Worm (Caenorhabditis elegans) whole organism, L4 larva: ENCODE results near the gene F22B5.10.
A peak's percentile ranks its signal among the peaks of the same experiment; 100 is the strongest.

Experiments
- D1046.2 ChIP-seq: fragments of 200-800 bp; sonication (Bioruptor generic); IDR thresholded peaks from 2 replicates; pipeline ENCODE4 v1.3.6; 2022; ENCODE audit warnings: missing genetic modification characterization, missing compliant biosample characterization
- F37D6.2 ChIP-seq: sonication (generic microtip); optimal IDR thresholded peaks from 2 replicates; lab custom pipeline; 2016; ENCODE audit warnings: mild to moderate bottlenecking, missing genetic modification characterization, missing compliant biosample characterization
- F44E2.7 ChIP-seq: fragments of 200-800 bp; sonication (Bioruptor generic); IDR thresholded peaks from 2 replicates; pipeline ENCODE4 v2.1.2; 2022; ENCODE audit warnings: missing genetic modification characterization, missing compliant biosample characterization
- R02D3.7 ChIP-seq: fragments of 150-350 bp; sonication (generic microtip); optimal IDR thresholded peaks from 3 replicates; lab custom pipeline; 2014; ENCODE audit warnings: missing biosample characterization, missing genetic modification characterization
- T26A8.4 ChIP-seq: fragments of 200-800 bp; sonication (Bioruptor generic); IDR thresholded peaks from 2 replicates; pipeline ENCODE4 v1.3.6; 2022; ENCODE audit warnings: missing genetic modification characterization, missing compliant biosample characterization
- Y75B8A.6 ChIP-seq: fragments of 200-800 bp; sonication (Bioruptor generic); IDR thresholded peaks from 2 replicates; pipeline ENCODE4 v1.3.6; 2022; ENCODE audit warnings: missing genetic modification reagents, missing genetic modification characterization, missing compliant biosample characterization
- ZK546.5 ChIP-seq, 2 experiments: sonication (generic microtip); optimal IDR thresholded peaks; 2 replicates each; lab custom pipeline; 2017; ENCODE audit warnings: missing biosample characterization in 2 of 2, missing genetic modification characterization in 2 of 2
- aha-1 ChIP-seq: fragments of 150-350 bp; peaks from one replicate; lab custom pipeline; 2014; ENCODE audit warnings: missing biosample characterization, missing genetic modification characterization
- ceh-20 ChIP-seq: fragments of 200-800 bp; sonication (Bioruptor generic); IDR thresholded peaks from 2 replicates; pipeline ENCODE4 v1.3.6; 2022; ENCODE audit warnings: missing genetic modification reagents, missing genetic modification characterization, missing compliant biosample characterization
- ceh-32 ChIP-seq: sonication (generic microtip); optimal IDR thresholded peaks from 2 replicates; lab custom pipeline; 2016; ENCODE audit warnings: mild to moderate bottlenecking, missing genetic modification characterization, missing compliant biosample characterization; ENCODE audit not compliant: poor library complexity
- ceh-44 ChIP-seq: fragments of 200-800 bp; sonication (Bioruptor generic); IDR thresholded peaks from 2 replicates; pipeline ENCODE4 v1.3.6; 2022; ENCODE audit warnings: missing genetic modification reagents, missing genetic modification characterization, missing compliant biosample characterization
- ceh-62 ChIP-seq: sonication (generic microtip); optimal IDR thresholded peaks from 2 replicates; lab custom pipeline; 2017; ENCODE audit warnings: missing biosample characterization, missing genetic modification characterization
- ceh-82 ChIP-seq: sonication (generic microtip); optimal IDR thresholded peaks from 2 replicates; lab custom pipeline; 2017; ENCODE audit warnings: missing biosample characterization, missing genetic modification characterization
- cey-2 ChIP-seq: sonication (generic microtip); optimal IDR thresholded peaks from 3 replicates; lab custom pipeline; 2017; ENCODE audit warnings: missing genetic modification characterization, mild to moderate bottlenecking, missing compliant biosample characterization, antibody characterized with exemption, borderline replicate concordance; ENCODE audit not compliant: insufficient read depth
- ctbp-1 ChIP-seq: fragments of 200-800 bp; sonication (Bioruptor generic); IDR thresholded peaks from 2 replicates; pipeline ENCODE4 v1.3.6; 2022; ENCODE audit warnings: missing genetic modification reagents, missing genetic modification characterization, missing compliant biosample characterization
- daf-16 ChIP-seq, 3 experiments: sonication (generic microtip); optimal IDR thresholded peaks; 2 replicates each; lab custom pipeline; 2016 to 2017; ENCODE audit warnings: missing genetic modification characterization in 3 of 3, missing genetic modification reagents in 3 of 3, mild to moderate bottlenecking in 2 of 3, missing compliant biosample characterization in 2 of 3, missing biosample characterization in 1 of 3, moderate library complexity in 1 of 3
- dmd-6 ChIP-seq: fragments of 200-800 bp; sonication (Bioruptor generic); IDR thresholded peaks from 2 replicates; pipeline ENCODE4 v1.3.6; 2022; ENCODE audit warnings: missing genetic modification reagents, missing genetic modification characterization, missing compliant biosample characterization
- dmd-8 ChIP-seq: fragments of 200-800 bp; sonication (Bioruptor generic); IDR thresholded peaks from 2 replicates; pipeline ENCODE4 v1.3.6; 2022; ENCODE audit warnings: missing genetic modification characterization, missing compliant biosample characterization
- dmd-9 ChIP-seq: fragments of 200-800 bp; sonication (Bioruptor generic); IDR thresholded peaks from 2 replicates; pipeline ENCODE4 v1.3.6; 2022; ENCODE audit warnings: missing genetic modification reagents, missing genetic modification characterization, missing compliant biosample characterization
- dpl-1 ChIP-seq: fragments of 150-350 bp; optimal IDR thresholded peaks from 2 replicates; lab custom pipeline; 2014; ENCODE audit warnings: missing biosample characterization, missing genetic modification reagents, missing genetic modification characterization
- dve-1 ChIP-seq: sonication (generic microtip); optimal IDR thresholded peaks from 2 replicates; lab custom pipeline; 2017; ENCODE audit warnings: antibody characterized with exemption, mild to moderate bottlenecking, missing genetic modification characterization, missing compliant biosample characterization; ENCODE audit not compliant: insufficient read depth
- egl-27 ChIP-seq: sonication (generic microtip); optimal IDR thresholded peaks from 3 replicates; lab custom pipeline; 2017; ENCODE audit warnings: missing biosample characterization, missing genetic modification reagents, missing genetic modification characterization
- fos-1 ChIP-seq: fragments of 150-350 bp; optimal IDR thresholded peaks from 2 replicates; lab custom pipeline; 2014; ENCODE audit warnings: missing biosample characterization, missing genetic modification characterization
- lin-1 ChIP-seq: fragments of 200-800 bp; sonication (Bioruptor generic); IDR thresholded peaks from 2 replicates; pipeline ENCODE4 v1.3.6; 2022; ENCODE audit warnings: missing genetic modification reagents, missing genetic modification characterization, missing compliant biosample characterization
- lin-38 ChIP-seq: fragments of 200-800 bp; sonication (Bioruptor generic); IDR thresholded peaks from 2 replicates; pipeline ENCODE4 v1.3.6; 2022; ENCODE audit warnings: missing genetic modification reagents, missing genetic modification characterization, missing compliant biosample characterization
- lir-3 ChIP-seq: sonication (generic microtip); optimal IDR thresholded peaks from 2 replicates; lab custom pipeline; 2016; ENCODE audit warnings: mild to moderate bottlenecking, missing genetic modification characterization, missing compliant biosample characterization
- madf-5 ChIP-seq, 2 experiments: fragments of 200-800 bp; sonication (Bioruptor generic); IDR thresholded peaks; 2 replicates each; pipeline ENCODE4 v1.3.6; 2022; ENCODE audit warnings: missing compliant biosample characterization in 2 of 2, missing genetic modification characterization in 2 of 2
- madf-9 ChIP-seq: fragments of 200-800 bp; sonication (Bioruptor generic); conservative IDR thresholded peaks from 2 replicates; pipeline ENCODE4 v1.3.6; 2022; ENCODE audit warnings: missing genetic modification reagents, missing genetic modification characterization, missing compliant biosample characterization
- mes-2 ChIP-seq: sonication (generic microtip); optimal IDR thresholded peaks from 2 replicates; lab custom pipeline; 2016; ENCODE audit warnings: missing genotype, mild to moderate bottlenecking, missing genetic modification characterization, missing compliant biosample characterization; ENCODE audit not compliant: poor library complexity, severe bottlenecking
- nhr-111 ChIP-seq: fragments of 200-800 bp; sonication (Bioruptor generic); optimal IDR thresholded peaks from 2 replicates; lab custom pipeline; 2018; ENCODE audit warnings: mild to moderate bottlenecking, missing genetic modification characterization, missing compliant biosample characterization
- nhr-237 ChIP-seq: sonication (generic microtip); optimal IDR thresholded peaks from 2 replicates; lab custom pipeline; 2017; ENCODE audit warnings: missing biosample characterization, missing genetic modification characterization
- nhr-25 ChIP-seq: sonication (generic microtip); optimal IDR thresholded peaks from 2 replicates; lab custom pipeline; 2017; ENCODE audit warnings: missing genetic modification characterization, mild to moderate bottlenecking, missing compliant biosample characterization, antibody characterized with exemption, moderate library complexity, borderline replicate concordance; ENCODE audit not compliant: insufficient read depth
- nhr-28 ChIP-seq: fragments of 150-350 bp; optimal IDR thresholded peaks from 2 replicates; lab custom pipeline; 2014; ENCODE audit warnings: missing biosample characterization, missing genetic modification characterization
- nhr-41 ChIP-seq: fragments of 200-800 bp; sonication (Bioruptor generic); IDR thresholded peaks from 2 replicates; pipeline ENCODE4 v1.3.6; 2022; ENCODE audit warnings: missing genetic modification reagents, missing genetic modification characterization, missing compliant biosample characterization
- nhr-6 ChIP-seq: fragments of 150-350 bp; optimal IDR thresholded peaks from 2 replicates; lab custom pipeline; 2014; ENCODE audit warnings: missing biosample characterization, missing genetic modification characterization
- nhr-76 ChIP-seq: fragments of 150-350 bp; optimal IDR thresholded peaks from 2 replicates; lab custom pipeline; 2014; ENCODE audit warnings: missing biosample characterization, missing genetic modification characterization
- nhr-77 ChIP-seq: fragments of 150-350 bp; optimal IDR thresholded peaks from 2 replicates; lab custom pipeline; 2014; ENCODE audit warnings: missing biosample characterization, missing genetic modification characterization
- php-3 ChIP-seq: fragments of 200-800 bp; sonication (Bioruptor generic); IDR thresholded peaks from 2 replicates; pipeline ENCODE4 v1.3.6; 2022; ENCODE audit warnings: missing genetic modification reagents, missing genetic modification characterization, missing compliant biosample characterization
- pqm-1 ChIP-seq: sonication (generic microtip); optimal IDR thresholded peaks from 2 replicates; lab custom pipeline; 2017; ENCODE audit warnings: missing biosample characterization, missing genetic modification characterization
- saeg-2 ChIP-seq: fragments of 200-800 bp; sonication (Bioruptor generic); IDR thresholded peaks from 2 replicates; pipeline ENCODE4 v1.3.6; 2022; ENCODE audit warnings: missing genetic modification reagents, missing genetic modification characterization, missing compliant biosample characterization
- sdz-12 ChIP-seq: fragments of 200-800 bp; sonication (Bioruptor generic); optimal IDR thresholded peaks from 2 replicates; lab custom pipeline; 2018; ENCODE audit warnings: mild to moderate bottlenecking, missing genetic modification characterization, missing compliant biosample characterization
- skn-1 ChIP-seq: fragments of 150-350 bp; optimal IDR thresholded peaks from 2 replicates; lab custom pipeline; 2014; ENCODE audit warnings: missing biosample characterization, missing genetic modification characterization
- snpc-1.2 ChIP-seq: fragments of 200-800 bp; sonication (Bioruptor generic); IDR thresholded peaks from 2 replicates; pipeline ENCODE4 v1.3.6; 2022; ENCODE audit warnings: missing genetic modification reagents, missing genetic modification characterization, missing compliant biosample characterization
- spr-1 ChIP-seq: sonication (generic microtip); optimal IDR thresholded peaks from 2 replicates; lab custom pipeline; 2016; ENCODE audit warnings: mild to moderate bottlenecking, missing genetic modification characterization, missing compliant biosample characterization
- unc-130 ChIP-seq: sonication (generic microtip); optimal IDR thresholded peaks from 2 replicates; lab custom pipeline; 2016; ENCODE audit warnings: missing genetic modification reagents, missing genetic modification characterization, missing compliant biosample characterization
- unc-39 ChIP-seq: sonication (generic microtip); optimal IDR thresholded peaks from 2 replicates; lab custom pipeline; 2017; ENCODE audit warnings: missing biosample characterization, missing genetic modification characterization
- vab-7 ChIP-seq: fragments of 200-800 bp; sonication (Bioruptor generic); IDR thresholded peaks from 2 replicates; pipeline ENCODE4 v1.3.6; 2022; ENCODE audit warnings: missing genetic modification reagents, missing genetic modification characterization, missing compliant biosample characterization
- zag-1 ChIP-seq: fragments of 150-350 bp; optimal IDR thresholded peaks from 2 replicates; lab custom pipeline; 2014; ENCODE audit warnings: missing biosample characterization, missing genetic modification characterization
- zfp-2 ChIP-seq: sonication (generic microtip); optimal IDR thresholded peaks from 2 replicates; lab custom pipeline; 2016; ENCODE audit warnings: mild to moderate bottlenecking, missing genetic modification characterization, missing compliant biosample characterization
- zip-11 ChIP-seq: fragments of 200-800 bp; sonication (Bioruptor generic); IDR thresholded peaks from 2 replicates; pipeline ENCODE4 v1.3.6; 2022; ENCODE audit warnings: missing genetic modification characterization, missing compliant biosample characterization
- zip-2 ChIP-seq: fragments of 150-350 bp; optimal IDR thresholded peaks from 2 replicates; lab custom pipeline; 2014; ENCODE audit warnings: missing biosample characterization, missing genetic modification characterization

F22B5.10 gene

ce11 chrII:8484546-8484945, 17.6 kb downstream of the F22B5.10 start (continued):
- TF ChIP-seq zip-11 (GFP tag; lab: Robert Waterston, UW), result no peak
- no peak for TF ChIP-seq T26A8.4 (GFP tag; lab: Robert Waterston, UW)
- TF ChIP-seq cey-2 (tag; lab: Kevin White, UChicago), result no peak
- TF ChIP-seq ceh-82 (tag; lab: Kevin White, UChicago), result no peak
- no peak for TF ChIP-seq F37D6.2 (tag; lab: Kevin White, UChicago)
- TF ChIP-seq nhr-77 (tag; lab: Kevin White, UChicago), result peak; percentile 73
- TF ChIP-seq lir-3, result no peak
- no peak for TF ChIP-seq fos-1 (tag; lab: Kevin White, UChicago)
- no peak for TF ChIP-seq unc-130 (GFP tag; lab: Kevin White, UChicago)
- TF ChIP-seq skn-1 (tag; lab: Kevin White, UChicago), result no peak
- TF ChIP-seq dve-1, result peak; percentile 94
- no peak for TF ChIP-seq dmd-8 (GFP tag; lab: Robert Waterston, UW)
- no peak for TF ChIP-seq ceh-32 (tag; lab: Kevin White, UChicago)
- no peak for TF ChIP-seq ctbp-1
- TF ChIP-seq ZK546.5 (tag; optimal IDR thresholded peaks at IDR 0.05; lab: Kevin White, UChicago), result no peak
- peak; percentile 56 for TF ChIP-seq pqm-1
- TF ChIP-seq spr-1, result no peak
- peak; percentile 30 for TF ChIP-seq mes-2 (tag; lab: Kevin White, UChicago)

ce11 chrII:8485603-8486002, 18.6 kb downstream of the F22B5.10 start, which contains the start of gene gbh-2:
gbh-2 (plus strand) TSS chrII:8485879.
- no peak for TF ChIP-seq unc-39 (tag; lab: Kevin White, UChicago)
- no peak for TF ChIP-seq D1046.2 (GFP tag; lab: Robert Waterston, UW)
- TF ChIP-seq pqm-1, result peak; percentile 85
- no peak for TF ChIP-seq nhr-6 (tag; lab: Kevin White, UChicago)
- TF ChIP-seq nhr-237 (tag; lab: Kevin White, UChicago), result no peak
- TF ChIP-seq Y75B8A.6 (GFP tag; lab: Robert Waterston, UW), result no peak
- no peak for TF ChIP-seq ceh-62 (tag; lab: Kevin White, UChicago)
- peak; percentile 22 for TF ChIP-seq nhr-25 (tag; lab: Kevin White, UChicago)
- no peak for TF ChIP-seq dpl-1 (GFP tag; lab: Kevin White, UChicago)
- TF ChIP-seq snpc-1.2, result no peak
- TF ChIP-seq nhr-28 (tag; lab: Kevin White, UChicago), result peak; percentile 98
- TF ChIP-seq lin-38 (GFP tag; lab: Robert Waterston, UW), result no peak
- peak; percentile 43 for TF ChIP-seq aha-1
- TF ChIP-seq saeg-2, result no peak
- no peak for TF ChIP-seq daf-16 (GFP tag; optimal IDR thresholded peaks at IDR 0.05; lab: Kevin White, UChicago)
- TF ChIP-seq daf-16 (tag; optimal IDR thresholded peaks at IDR 0.05; lab: Kevin White, UChicago), result peak; percentile 72
- TF ChIP-seq ceh-44, result no peak
- TF ChIP-seq zip-2 (tag; lab: Kevin White, UChicago), result no peak
- TF ChIP-seq ctbp-1, result no peak
- no peak for TF ChIP-seq vab-7 (GFP tag; lab: Robert Waterston, UW)
- TF ChIP-seq php-3, result peak; percentile 87
- TF ChIP-seq dmd-6 (GFP tag; lab: Robert Waterston, UW), result peak; percentile 90
- no peak for TF ChIP-seq nhr-41
- TF ChIP-seq egl-27 (tag; lab: Kevin White, UChicago), result no peak
- no peak for TF ChIP-seq ceh-20 (GFP tag; lab: Robert Waterston, UW)
- no peak for TF ChIP-seq spr-1
- no peak for TF ChIP-seq R02D3.7 (tag; lab: Kevin White, UChicago)
- TF ChIP-seq madf-5 (GFP tag; IDR thresholded peaks at IDR 0.05; lab: Robert Waterston, UW), result no peak
- TF ChIP-seq zfp-2 (tag; lab: Kevin White, UChicago), result no peak
- TF ChIP-seq sdz-12 (GFP tag; lab: Kevin White, UChicago), result no peak
- no peak for TF ChIP-seq madf-9 (GFP tag; lab: Robert Waterston, UW)
- no peak for TF ChIP-seq nhr-111
- TF ChIP-seq zag-1 (tag; lab: Kevin White, UChicago), result no peak
- no peak for TF ChIP-seq dmd-9 (GFP tag; lab: Robert Waterston, UW)
- TF ChIP-seq F44E2.7 (GFP tag; lab: Robert Waterston, UW), result no peak
- TF ChIP-seq nhr-76 (tag; lab: Kevin White, UChicago), result no peak
- TF ChIP-seq lin-1 (GFP tag; lab: Robert Waterston, UW), result no peak
- TF ChIP-seq lir-3, result no peak
